Worm (Caenorhabditis elegans) whole organism, late embryonic: Measurements from ENCODE around the gene morc-1.

Source experiments
- ceh-30 ChIP-seq: fragments of 150-350 bp; optimal IDR thresholded peaks from 2 replicates; lab custom pipeline; 2014; ENCODE audit warnings: missing biosample characterization, missing genetic modification characterization
- elt-2 ChIP-seq: sonication (generic microtip); optimal IDR thresholded peaks from 2 replicates; lab custom pipeline; 2016; ENCODE audit warnings: missing genetic modification reagents, missing genetic modification characterization, missing compliant biosample characterization
- fkh-10 ChIP-seq: fragments of 150-350 bp; optimal IDR thresholded peaks from 2 replicates; lab custom pipeline; 2014; ENCODE audit warnings: missing biosample characterization, missing genetic modification reagents, missing genetic modification characterization
- hlh-8 ChIP-seq: sonication (generic microtip); optimal IDR thresholded peaks from 2 replicates; lab custom pipeline; 2016; ENCODE audit warnings: missing genotype, missing genetic modification characterization, missing compliant biosample characterization
- nhr-11 ChIP-seq: fragments of 150-350 bp; optimal IDR thresholded peaks from 2 replicates; lab custom pipeline; 2014; ENCODE audit warnings: missing biosample characterization, missing genetic modification characterization
- unc-55 ChIP-seq: sonication (generic microtip); optimal IDR thresholded peaks from 2 replicates; lab custom pipeline; 2017; ENCODE audit warnings: missing biosample characterization, missing genetic modification reagents, missing genetic modification characterization

- no peak for TF ChIP-seq hlh-8
- no peak for TF ChIP-seq ceh-30 (tag; lab: Kevin White, UChicago)
- TF ChIP-seq nhr-11 (tag; lab: Kevin White, UChicago), result no peak
- TF ChIP-seq unc-55 (GFP tag; lab: Kevin White, UChicago), result no peak
- no peak for TF ChIP-seq fkh-10 (GFP tag; lab: Kevin White, UChicago)
- TF ChIP-seq elt-2, result no peak
These were observed 47.4 kb upstream of the morc-1 start, which contains the start of the genes sumv-1 and gop-1 for ce11 chrIII:5254108-5254507.
